Fruit fly (Drosophila melanogaster): Measurements from ENCODE around the gene CG4822.

CG4822 gene

dm6 chr2L:134563-135382, 13.2 kb upstream of the CG4822 start:
- TF ChIP-seq Sin3A (optimal IDR thresholded peaks at IDR 0.05) (no peak), Myc (optimal IDR thresholded peaks at IDR 0.05) (no peak), ttk (optimal IDR thresholded peaks at IDR 0.05) (no peak), h (optimal IDR thresholded peaks at IDR 0.05) (no peak), psq (optimal IDR thresholded peaks at IDR 0.05) (no peak), insv (optimal IDR thresholded peaks at IDR 0.05) (no peak)

- no peak for TF ChIP-seq Sin3A (optimal IDR thresholded peaks at IDR 0.05)
- no peak for TF ChIP-seq Myc (optimal IDR thresholded peaks at IDR 0.05)
- no peak for TF ChIP-seq h (optimal IDR thresholded peaks at IDR 0.05)
- no peak for TF ChIP-seq psq (optimal IDR thresholded peaks at IDR 0.05)
- TF ChIP-seq ttk (optimal IDR thresholded peaks at IDR 0.05) = no peak
- TF ChIP-seq insv (optimal IDR thresholded peaks at IDR 0.05) = no peak
These were observed 10.1 kb upstream of the CG4822 start, which contains the start of gene Gs1 for dm6 chr2L:131466-132270. Gene Gs1, plus strand, starts transcription at chr2L:132077.

- no peak for TF ChIP-seq Sin3A (optimal IDR thresholded peaks at IDR 0.05)
- TF ChIP-seq Myc (optimal IDR thresholded peaks at IDR 0.05) = no peak
- TF ChIP-seq h (optimal IDR thresholded peaks at IDR 0.05) = no peak
These were observed 9.1 kb upstream of the CG4822 start, which contains the start of gene CG3164 for dm6 chr2L:130691-131090. Gene CG3164, minus strand, starts transcription at chr2L:130791.

dm6 chr2L:128977-129941, 7.7 kb upstream of the CG4822 start:
- no peak for TF ChIP-seq Myc (optimal IDR thresholded peaks at IDR 0.05)

dm6 chr2L:128296-128715, 6.8 kb upstream of the CG4822 start:
- TF ChIP-seq Myc (optimal IDR thresholded peaks at IDR 0.05) = no peak
- no peak for TF ChIP-seq ttk (optimal IDR thresholded peaks at IDR 0.05)
- TF ChIP-seq h (optimal IDR thresholded peaks at IDR 0.05) = no peak
- no peak for TF ChIP-seq Sin3A (optimal IDR thresholded peaks at IDR 0.05)
- TF ChIP-seq insv (optimal IDR thresholded peaks at IDR 0.05) = no peak
- TF ChIP-seq psq (optimal IDR thresholded peaks at IDR 0.05) = no peak

DNA sequence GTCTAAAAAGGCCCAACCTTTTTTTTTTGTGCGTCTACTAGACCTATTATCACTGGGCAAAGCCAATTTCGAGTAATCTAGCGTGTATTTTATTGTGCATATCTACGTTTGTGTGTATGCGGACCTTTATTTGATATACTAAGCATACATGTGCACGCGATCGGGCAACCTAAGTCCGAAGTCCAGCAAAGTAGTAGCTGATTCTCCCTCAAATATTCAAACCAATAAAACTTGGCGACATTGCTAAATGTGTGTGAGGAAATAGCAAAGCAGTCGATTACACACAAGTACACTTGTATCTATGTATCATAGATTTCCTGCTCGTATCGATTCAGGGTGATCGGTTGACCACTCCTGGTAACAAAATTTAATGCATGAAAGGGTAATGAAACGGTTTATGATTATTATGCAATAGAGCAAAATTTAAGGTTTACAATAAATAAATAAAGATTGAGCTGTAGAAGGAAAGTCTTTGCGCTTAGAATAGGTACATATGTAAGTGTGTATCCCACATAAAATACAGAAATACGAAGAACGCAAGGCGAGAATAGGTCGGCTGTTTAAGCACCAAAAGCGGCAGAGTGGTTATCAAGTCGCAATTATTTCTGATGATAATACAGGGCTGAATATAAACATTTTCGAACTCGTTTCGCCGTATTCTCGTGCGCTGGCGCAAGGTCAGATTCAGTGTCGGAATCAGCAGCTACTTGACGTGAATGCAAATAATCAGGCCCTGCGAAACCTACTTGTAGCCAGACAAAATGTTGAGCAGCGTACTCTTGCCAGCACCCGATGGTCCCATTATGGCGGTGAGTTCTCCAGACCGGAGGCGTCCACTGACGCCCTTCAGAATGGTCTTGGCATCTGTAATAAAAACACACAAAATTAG, 4.1 kb upstream of the CG4822 start:
- TF ChIP-seq Sin3A (optimal IDR thresholded peaks at IDR 0.05) = no peak
- TF ChIP-seq insv (optimal IDR thresholded peaks at IDR 0.05) = no peak
- TF ChIP-seq ttk (optimal IDR thresholded peaks at IDR 0.05) = no peak
- no peak for TF ChIP-seq h (optimal IDR thresholded peaks at IDR 0.05)
- no peak for TF ChIP-seq psq (optimal IDR thresholded peaks at IDR 0.05)
- TF ChIP-seq Myc (optimal IDR thresholded peaks at IDR 0.05) = no peak

dm6 chr2L:123007-123327, 1.4 kb upstream of the CG4822 start:
- TF ChIP-seq h (optimal IDR thresholded peaks at IDR 0.05) (no peak), insv (optimal IDR thresholded peaks at IDR 0.05) (no peak), ttk (optimal IDR thresholded peaks at IDR 0.05) (no peak), Myc (optimal IDR thresholded peaks at IDR 0.05) (no peak), psq (optimal IDR thresholded peaks at IDR 0.05) (no peak), Sin3A (optimal IDR thresholded peaks at IDR 0.05) (no peak)

DNA sequence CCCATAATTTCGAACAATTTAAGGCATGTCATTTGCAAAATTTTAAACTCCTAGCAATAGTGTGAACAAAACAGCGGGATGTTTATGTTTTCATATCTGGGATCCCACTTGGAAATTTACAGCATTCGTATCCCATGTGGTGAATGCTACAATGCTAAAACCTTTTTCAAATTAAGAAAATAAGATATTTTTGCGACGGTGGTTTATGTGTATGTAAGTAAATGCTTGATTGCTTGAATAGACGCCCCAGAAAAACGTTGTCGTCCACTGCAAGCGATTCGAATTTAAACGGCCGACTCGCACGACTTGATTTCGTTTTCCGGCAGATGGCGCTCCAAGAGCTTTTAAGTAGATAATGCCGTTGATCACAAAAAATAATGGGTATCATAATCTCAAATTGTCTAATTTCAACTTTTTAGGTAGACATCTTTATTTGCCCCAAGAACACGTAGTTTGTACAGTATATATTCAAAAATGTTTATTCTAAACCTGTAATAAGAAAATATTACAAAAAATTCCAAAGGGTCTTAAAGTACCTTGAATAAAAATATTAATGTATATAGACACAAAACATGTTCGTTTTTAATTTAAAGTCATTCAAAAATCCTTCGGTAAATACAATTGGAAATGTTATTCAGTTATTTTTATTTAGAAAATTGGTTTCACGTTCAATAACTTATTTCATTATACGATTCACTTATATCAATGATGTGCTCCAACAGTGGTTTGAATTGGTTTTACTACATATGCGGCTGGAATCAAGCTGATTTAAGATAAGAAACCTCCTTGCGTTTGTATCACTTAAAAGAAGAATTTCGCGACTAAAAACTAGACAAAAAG, 833 bp upstream of the CG4822 start:
- TF ChIP-seq ttk (optimal IDR thresholded peaks at IDR 0.05) (no peak), psq (optimal IDR thresholded peaks at IDR 0.05) (no peak), Sin3A (optimal IDR thresholded peaks at IDR 0.05) (no peak), Myc (optimal IDR thresholded peaks at IDR 0.05) (no peak), h (optimal IDR thresholded peaks at IDR 0.05) (no peak), insv (optimal IDR thresholded peaks at IDR 0.05) (no peak)

- TF ChIP-seq psq (optimal IDR thresholded peaks at IDR 0.05) (no peak), ttk (optimal IDR thresholded peaks at IDR 0.05) (no peak), insv (optimal IDR thresholded peaks at IDR 0.05) (no peak), Myc (optimal IDR thresholded peaks at IDR 0.05) (no peak), h (optimal IDR thresholded peaks at IDR 0.05) (no peak), Sin3A (optimal IDR thresholded peaks at IDR 0.05) (no peak)
These were observed 780 bp downstream of the CG4822 start for dm6 chr2L:120492-121455.
